Fruit fly (Drosophila melanogaster): ENCODE measurements around the gene Rabex-5.

dm6 chr3L:1294835-1295234, 878 bp upstream of the Rabex-5 start:
- no peak for TF ChIP-seq kay (GFP tag; ENCODE audit: borderline replicate concordance)
- no peak for TF ChIP-seq CG11617 (GFP tag; optimal IDR thresholded peaks at IDR 0.05)

All from whole organism, adult.